Worm (Caenorhabditis elegans) whole organism, L3 larva: Measurements from ENCODE around the gene egas-1.

ENCODE experiments used
- aly-2 ChIP-seq: fragments of 150-350 bp; optimal IDR thresholded peaks from 2 replicates; lab custom pipeline; 2014; ENCODE audit warnings: missing biosample characterization, missing genetic modification characterization
- ama-1 ChIP-seq: fragments of 150-350 bp; optimal IDR thresholded peaks from 2 replicates; lab custom pipeline; 2018
- ceh-28 ChIP-seq: fragments of 150-350 bp; optimal IDR thresholded peaks from 2 replicates; lab custom pipeline; 2014; ENCODE audit warnings: missing biosample characterization, missing genetic modification reagents, missing genetic modification characterization
- egl-27 ChIP-seq: sonication (generic microtip); optimal IDR thresholded peaks from 4 replicates; lab custom pipeline; 2017; ENCODE audit warnings: missing biosample characterization, missing genetic modification reagents, missing genetic modification characterization
- elt-1 ChIP-seq: fragments of 150-350 bp; optimal IDR thresholded peaks from 2 replicates; lab custom pipeline; 2014; ENCODE audit warnings: missing biosample characterization, missing genetic modification characterization
- elt-2 ChIP-seq: sonication (generic microtip); optimal IDR thresholded peaks from 2 replicates; lab custom pipeline; 2016; ENCODE audit warnings: missing genetic modification reagents, mild to moderate bottlenecking, missing genetic modification characterization, missing compliant biosample characterization
- elt-3 ChIP-seq, 3 experiments: fragments of 150-350 bp in 1 of 3; sonication (generic microtip) in 2 of 3; optimal IDR thresholded peaks; 2 replicates in 2 of 3; 4 replicates in 1 of 3; lab custom pipeline; 2014 to 2017; ENCODE audit warnings: missing biosample characterization in 3 of 3, missing genetic modification characterization in 3 of 3
- eor-1 ChIP-seq, 2 experiments: fragments of 150-350 bp; optimal IDR thresholded peaks; 2 replicates each; lab custom pipeline; 2014 to 2018; ENCODE audit warnings: missing biosample characterization in 2 of 2, missing genetic modification characterization in 2 of 2
- fkh-2 ChIP-seq: fragments of 150-350 bp; optimal IDR thresholded peaks from 2 replicates; lab custom pipeline; 2014; ENCODE audit warnings: missing biosample characterization, missing genetic modification reagents, missing genetic modification characterization
- fos-1 ChIP-seq: fragments of 150-350 bp; optimal IDR thresholded peaks from 2 replicates; lab custom pipeline; 2014; ENCODE audit warnings: missing biosample characterization, missing genetic modification characterization
- hmg-11 ChIP-seq: sonication (generic microtip); optimal IDR thresholded peaks from 2 replicates; lab custom pipeline; 2016; ENCODE audit warnings: missing genetic modification characterization, missing compliant biosample characterization
- jun-1 ChIP-seq: fragments of 150-350 bp; optimal IDR thresholded peaks from 2 replicates; lab custom pipeline; 2014; ENCODE audit warnings: missing biosample characterization, missing genetic modification reagents, missing genetic modification characterization
- lin-15B ChIP-seq: fragments of 150-350 bp; optimal IDR thresholded peaks from 2 replicates; lab custom pipeline; 2014; ENCODE audit warnings: missing biosample characterization, missing genetic modification characterization
- lin-39 ChIP-seq: fragments of 150-350 bp; optimal IDR thresholded peaks from 2 replicates; lab custom pipeline; 2018; ENCODE audit warnings: missing biosample characterization, missing genetic modification reagents, missing genetic modification characterization
- lsy-12 ChIP-seq: sonication (generic microtip); optimal IDR thresholded peaks from 2 replicates; lab custom pipeline; 2016; ENCODE audit warnings: mild to moderate bottlenecking, missing genetic modification characterization, missing compliant biosample characterization
- mml-1 ChIP-seq: fragments of 150-350 bp; sonication (generic microtip); optimal IDR thresholded peaks from 3 replicates; lab custom pipeline; 2014; ENCODE audit warnings: missing biosample characterization, missing genetic modification characterization
- nfya-1 ChIP-seq: sonication (generic microtip); optimal IDR thresholded peaks from 2 replicates; lab custom pipeline; 2017; ENCODE audit warnings: missing genetic modification characterization, mild to moderate bottlenecking, missing compliant biosample characterization, antibody characterized with exemption, moderate library complexity; ENCODE audit not compliant: insufficient read depth
- nhr-23 ChIP-seq: fragments of 150-350 bp; optimal IDR thresholded peaks from 2 replicates; lab custom pipeline; 2014; ENCODE audit warnings: missing biosample characterization, missing genetic modification reagents, missing genetic modification characterization
- nhr-237 ChIP-seq: fragments of 150-350 bp; optimal IDR thresholded peaks from 2 replicates; lab custom pipeline; 2014; ENCODE audit warnings: missing biosample characterization, missing genetic modification characterization
- nhr-25 ChIP-seq: sonication (generic microtip); optimal IDR thresholded peaks from 2 replicates; lab custom pipeline; 2017; ENCODE audit warnings: missing biosample characterization, missing genetic modification characterization
- nhr-28 ChIP-seq: fragments of 150-350 bp; optimal IDR thresholded peaks from 2 replicates; lab custom pipeline; 2014; ENCODE audit warnings: missing biosample characterization, missing genetic modification characterization
- nhr-67 ChIP-seq: fragments of 150-350 bp; optimal IDR thresholded peaks from 2 replicates; lab custom pipeline; 2014; ENCODE audit warnings: missing biosample characterization, missing genetic modification characterization
- nhr-76 ChIP-seq: fragments of 150-350 bp; sonication (generic microtip); optimal IDR thresholded peaks from 5 replicates; lab custom pipeline; 2014; ENCODE audit warnings: missing biosample characterization, missing genetic modification characterization
- pha-4 ChIP-seq: fragments of 150-350 bp; optimal IDR thresholded peaks from 2 replicates; lab custom pipeline; 2014; ENCODE audit warnings: missing biosample characterization, missing genetic modification reagents, missing genetic modification characterization
- pqm-1 ChIP-seq: fragments of 150-350 bp; optimal IDR thresholded peaks from 2 replicates; lab custom pipeline; 2017; ENCODE audit warnings: missing biosample characterization, missing genetic modification characterization, inconsistent platforms
- sea-2 ChIP-seq: fragments of 150-350 bp; sonication (generic microtip); optimal IDR thresholded peaks from 4 replicates; lab custom pipeline; 2014; ENCODE audit warnings: missing biosample characterization, missing genetic modification reagents, missing genetic modification characterization
- tbx-2 ChIP-seq: sonication (generic microtip); optimal IDR thresholded peaks from 2 replicates; lab custom pipeline; 2016; ENCODE audit warnings: mild to moderate bottlenecking, missing genetic modification characterization, missing compliant biosample characterization
- unc-62 ChIP-seq: fragments of 150-350 bp; sonication (generic microtip); optimal IDR thresholded peaks from 4 replicates; lab custom pipeline; 2014; ENCODE audit warnings: missing biosample characterization, missing genetic modification reagents, missing genetic modification characterization
- zag-1 ChIP-seq: fragments of 150-350 bp; optimal IDR thresholded peaks from 2 replicates; lab custom pipeline; 2014; ENCODE audit warnings: missing biosample characterization, missing genetic modification characterization
- ztf-11 ChIP-seq: fragments of 150-350 bp; optimal IDR thresholded peaks from 2 replicates; lab custom pipeline; 2014; ENCODE audit warnings: missing biosample characterization, missing genetic modification characterization

egas-1 gene

DNA sequence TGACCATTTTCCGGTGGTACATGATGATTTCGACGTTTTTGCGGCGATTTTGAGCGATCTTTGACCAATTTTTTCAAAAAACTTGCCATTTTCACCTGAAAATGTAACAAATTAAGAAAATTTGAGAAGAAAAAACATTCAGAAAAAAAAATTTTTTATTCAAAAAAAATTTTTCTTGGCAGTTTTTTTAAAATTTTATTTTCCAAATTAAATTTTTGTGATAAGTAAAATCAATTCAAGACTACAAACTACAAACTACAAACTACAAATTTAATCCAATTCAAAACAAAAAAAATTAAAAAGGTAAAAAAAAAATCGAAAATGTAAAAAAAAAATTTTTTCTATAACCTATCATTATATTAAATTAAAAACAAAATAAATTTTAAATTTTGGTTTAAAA, 13.3 kb upstream of the egas-1 start, which contains the start of gene Y69H2.15:
Gene Y69H2.15, minus strand, starts transcription at position 101 of the 400 bp plus-strand sequence.
- no peak for TF ChIP-seq tbx-2 (tag; lab: Kevin White, UChicago)
- TF ChIP-seq aly-2 (tag; lab: Kevin White, UChicago) = no peak
- TF ChIP-seq elt-3 (tag; optimal IDR thresholded peaks at IDR 0.05; lab: Kevin White, UChicago) = no peak
- no peak for TF ChIP-seq ztf-11 (tag; lab: Kevin White, UChicago)
- TF ChIP-seq zag-1 (tag; lab: Kevin White, UChicago) = no peak
- no peak for TF ChIP-seq sea-2
- no peak for TF ChIP-seq eor-1 (tag; optimal IDR thresholded peaks at IDR 0.05; lab: Kevin White, UChicago)

ce11 chrV:18627445-18627844, 12.7 kb upstream of the egas-1 start:
- TF ChIP-seq ztf-11 (tag; lab: Kevin White, UChicago) (no peak), nfya-1 (tag; lab: Kevin White, UChicago) (peak; percentile 3)

DNA sequence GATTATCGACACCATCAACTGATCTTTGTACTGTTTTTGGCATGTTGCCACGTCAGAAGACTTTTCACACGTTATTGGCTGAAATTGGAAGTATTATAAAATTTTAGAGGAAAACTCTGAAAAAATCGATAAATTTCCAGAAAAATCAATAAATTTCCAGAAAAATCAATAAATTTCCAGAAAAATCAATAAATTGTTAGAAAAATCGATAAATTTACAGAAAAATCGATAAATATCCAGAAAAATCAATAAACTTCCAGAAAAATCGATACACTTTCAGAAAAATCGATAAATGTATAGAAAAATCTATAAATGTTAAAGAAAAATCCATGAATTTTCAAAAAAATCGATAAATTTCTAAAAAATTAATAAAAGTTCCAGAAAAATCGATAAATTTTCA, 11.2 kb upstream of the egas-1 start:
- TF ChIP-seq lin-39 (tag; lab: Kevin White, UChicago) (no peak), nhr-237 (tag; lab: Kevin White, UChicago) (no peak), fkh-2 (tag; lab: Kevin White, UChicago) (no peak), pha-4 (tag; lab: Kevin White, UChicago) (no peak), hmg-11 (tag; lab: Kevin White, UChicago) (no peak), ceh-28 (tag; lab: Kevin White, UChicago) (peak; percentile 93), lsy-12 (tag; lab: Kevin White, UChicago) (no peak), nhr-67 (no peak)

DNA sequence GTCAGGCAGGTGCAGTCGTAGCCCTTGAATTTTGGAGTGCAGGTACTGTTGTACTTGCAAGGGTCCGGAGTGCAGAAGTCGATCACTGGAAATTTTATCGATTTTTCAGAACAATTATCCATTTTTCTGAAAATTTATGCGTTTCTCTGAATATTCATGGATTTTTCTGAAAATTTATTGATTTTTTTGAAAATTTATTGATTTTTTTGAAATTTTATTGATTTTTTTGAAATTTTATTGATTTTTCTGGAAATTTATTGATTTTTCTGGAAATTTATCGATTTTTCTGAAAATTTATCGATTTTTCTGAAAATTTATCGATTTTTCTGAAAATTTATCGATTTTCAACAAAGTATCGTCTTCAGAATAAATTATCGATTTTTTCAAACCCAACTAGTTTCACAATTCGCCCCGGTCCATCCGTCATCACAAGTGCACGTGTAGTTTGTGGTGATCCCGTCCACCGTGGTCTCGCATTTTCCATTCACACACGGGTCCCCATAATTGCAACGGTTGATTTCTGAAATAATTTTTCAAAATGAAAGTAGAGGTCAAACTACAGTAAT, 8.1 kb upstream of the egas-1 start:
- TF ChIP-seq ceh-28 (tag; lab: Kevin White, UChicago) (peak; percentile 91), ama-1 (lab: Kevin White, UChicago) (no peak)
- TF ChIP-seq, all 47 proteins: peak for 1

- TF ChIP-seq nhr-76 (no peak), nhr-67 (no peak), jun-1 (no peak), fos-1 (tag; lab: Kevin White, UChicago) (no peak), lsy-12 (tag; lab: Kevin White, UChicago) (no peak), ama-1 (lab: Kevin White, UChicago) (no peak), elt-1 (no peak), pqm-1 (no peak)
Measured at ce11 chrV:18636248-18636647, 3.9 kb upstream of the egas-1 start, which contains the start of gene egas-3. TSS of gene egas-3 (minus strand) at chrV:18636348.

- no peak for TF ChIP-seq ama-1 (lab: Kevin White, UChicago)
- no peak for TF ChIP-seq fkh-2 (tag; lab: Kevin White, UChicago)
- no peak for TF ChIP-seq nhr-28 (tag; lab: Kevin White, UChicago)
- no peak for TF ChIP-seq mml-1
- TF ChIP-seq jun-1 = peak; percentile 22
- TF ChIP-seq lin-39 (tag; lab: Kevin White, UChicago) = no peak
- TF ChIP-seq nhr-23 = peak; percentile 49
- no peak for TF ChIP-seq elt-2 (tag; lab: Kevin White, UChicago)
- TF ChIP-seq tbx-2 (tag; lab: Kevin White, UChicago) = no peak
- no peak for TF ChIP-seq sea-2
- TF ChIP-seq unc-62 (GFP tag; lab: Kevin White, UChicago) = no peak
- TF ChIP-seq ceh-28 (tag; lab: Kevin White, UChicago) = no peak
- no peak for TF ChIP-seq ztf-11 (tag; lab: Kevin White, UChicago)
- peak in 1 of 3 experiments; percentile 29 for TF ChIP-seq elt-3 (tag; optimal IDR thresholded peaks at IDR 0.05; lab: Kevin White, UChicago)
- no peak for TF ChIP-seq egl-27 (tag; lab: Kevin White, UChicago)
- TF ChIP-seq nhr-25 (tag; lab: Kevin White, UChicago) = peak; percentile 9
- TF ChIP-seq nhr-76 = no peak
- TF ChIP-seq zag-1 (tag; lab: Kevin White, UChicago) = no peak
- TF ChIP-seq lin-15B = peak; percentile 6
Measured at ce11 chrV:18637544-18638366, 2.3 kb upstream of the egas-1 start.
